Worm (Caenorhabditis elegans) whole organism, L4/young adult: Measurements from ENCODE around the gene fbxa-95.

Experiments used
- W03F9.2 ChIP-seq: fragments of 150-350 bp; optimal IDR thresholded peaks from 2 replicates; lab custom pipeline; 2014; ENCODE audit warnings: missing biosample characterization, missing genetic modification characterization
- dao-5 ChIP-seq: sonication (generic microtip); optimal IDR thresholded peaks from 2 replicates; lab custom pipeline; 2016; ENCODE audit warnings: missing genotype, missing genetic modification characterization, moderate library complexity, missing compliant biosample characterization
- him-1 ChIP-seq: sonication (generic microtip); optimal IDR thresholded peaks from 2 replicates; lab custom pipeline; 2016; ENCODE audit warnings: missing genotype, missing genetic modification reagents, missing genetic modification characterization, missing compliant biosample characterization

ce11 chrV:15602253-15602652 lies 31.0 kb downstream of the fbxa-95 start, which contains the start of gene fbxa-152:
- TF ChIP-seq W03F9.2 (tag; lab: Kevin White, UChicago) (no peak), him-1 (tag; lab: Kevin White, UChicago) (no peak), dao-5 (tag; lab: Kevin White, UChicago) (no peak)
